Worm (Caenorhabditis elegans) whole organism, L3 larva: Measurements from ENCODE around the gene D2062.1.

Source experiments
- daf-12 ChIP-seq: fragments of 150-350 bp; optimal IDR thresholded peaks from 2 replicates; lab custom pipeline; 2014; ENCODE audit warnings: missing biosample characterization, missing genetic modification reagents, missing genetic modification characterization
- egl-27 ChIP-seq: sonication (generic microtip); optimal IDR thresholded peaks from 4 replicates; lab custom pipeline; 2017; ENCODE audit warnings: missing biosample characterization, missing genetic modification reagents, missing genetic modification characterization
- lin-15B ChIP-seq: fragments of 150-350 bp; optimal IDR thresholded peaks from 2 replicates; lab custom pipeline; 2014; ENCODE audit warnings: missing biosample characterization, missing genetic modification characterization
- mdl-1 ChIP-seq: fragments of 150-350 bp; optimal IDR thresholded peaks from 2 replicates; lab custom pipeline; 2014; ENCODE audit warnings: missing biosample characterization, missing genetic modification characterization
- nhr-11 ChIP-seq: fragments of 150-350 bp; optimal IDR thresholded peaks from 2 replicates; lab custom pipeline; 2014; ENCODE audit warnings: missing biosample characterization, missing genetic modification characterization
- nhr-67 ChIP-seq: fragments of 150-350 bp; optimal IDR thresholded peaks from 2 replicates; lab custom pipeline; 2014; ENCODE audit warnings: missing biosample characterization, missing genetic modification characterization
- skn-1 ChIP-seq: fragments of 150-350 bp; optimal IDR thresholded peaks from 2 replicates; lab custom pipeline; 2014; ENCODE audit warnings: missing biosample characterization, missing genetic modification characterization
- tbx-2 ChIP-seq: sonication (generic microtip); optimal IDR thresholded peaks from 2 replicates; lab custom pipeline; 2016; ENCODE audit warnings: mild to moderate bottlenecking, missing genetic modification characterization, missing compliant biosample characterization
- unc-62 ChIP-seq: fragments of 150-350 bp; sonication (generic microtip); optimal IDR thresholded peaks from 4 replicates; lab custom pipeline; 2014; ENCODE audit warnings: missing biosample characterization, missing genetic modification reagents, missing genetic modification characterization

ce11 chrII:2622480-2622879 lies 8.8 kb upstream of the D2062.1 start, which contains the start of gene D2062.5:
- TF ChIP-seq egl-27 (tag; lab: Kevin White, UChicago) = no peak
- TF ChIP-seq unc-62 (GFP tag; lab: Kevin White, UChicago) = no peak
- TF ChIP-seq tbx-2 (tag; lab: Kevin White, UChicago) = no peak
- TF ChIP-seq daf-12 (tag; lab: Kevin White, UChicago) = no peak
- TF ChIP-seq lin-15B = no peak
- no peak for TF ChIP-seq skn-1 (tag; lab: Kevin White, UChicago)
- TF ChIP-seq mdl-1 = no peak
- no peak for TF ChIP-seq nhr-11 (tag; lab: Kevin White, UChicago)
- TF ChIP-seq nhr-67 (tag; lab: Kevin White, UChicago) = no peak
